Fruit fly (Drosophila melanogaster): ENCODE data around the gene CG42393.

DNA sequence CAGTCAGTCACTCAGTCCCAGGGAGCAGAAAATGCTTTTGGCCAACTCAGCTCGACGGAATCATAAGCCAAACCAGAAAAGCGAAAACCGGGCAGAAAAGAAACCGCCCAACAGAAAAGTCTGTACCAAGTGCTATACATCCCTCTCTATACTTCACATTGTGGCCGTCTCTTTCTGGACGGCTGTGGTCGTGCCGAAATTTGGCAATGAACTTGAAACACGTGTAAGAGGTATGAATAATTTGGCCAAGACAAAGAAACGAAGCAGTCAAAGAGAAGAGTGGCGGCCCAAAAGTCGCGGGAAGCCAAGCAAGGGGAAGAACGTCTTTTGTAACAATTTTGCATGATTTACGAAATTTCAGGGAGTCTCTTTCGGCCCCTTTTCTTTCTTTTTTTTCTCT lies 28.2 kb upstream of the CG42393 start:
- no peak for TF ChIP-seq CG31627 (GFP tag; optimal IDR thresholded peaks at IDR 0.05)
- no peak for TF ChIP-seq CG11902 (GFP tag; optimal IDR thresholded peaks at IDR 0.05)
- TF ChIP-seq cyc (GFP tag; optimal IDR thresholded peaks at IDR 0.05), result no peak
- no peak for TF ChIP-seq CG3919 (GFP tag; optimal IDR thresholded peaks at IDR 0.05)
- no peak for TF ChIP-seq Eip75B (GFP tag; optimal IDR thresholded peaks at IDR 0.05)
- no peak for TF ChIP-seq Hr39 (GFP tag; optimal IDR thresholded peaks at IDR 0.05)
- TF ChIP-seq achi (GFP tag; optimal IDR thresholded peaks at IDR 0.05), result no peak
- no peak for TF ChIP-seq esn (GFP tag; optimal IDR thresholded peaks at IDR 0.05)

Measured in whole organism, prepupa.